Fruit fly (Drosophila melanogaster) whole organism, embryonic: ENCODE results near the gene MED14.

ENCODE experiments used
- B-H1 ChIP-seq: fragments of 200-800 bp; sonication (Bioruptor generic); IDR thresholded peaks from 3 replicates; pipeline ENCODE4 v1.3.6; 2022; ENCODE audit warnings: missing biosample characterization, missing genetic modification characterization
- CG11093 ChIP-seq: fragments of 200-800 bp; sonication (Bioruptor generic); IDR thresholded peaks from 3 replicates; pipeline ENCODE4 v1.3.6; 2022; ENCODE audit warnings: missing biosample characterization, missing genetic modification characterization
- CG12236 ChIP-seq: fragments of 200-800 bp; sonication (Bioruptor generic); optimal IDR thresholded peaks from 2 replicates; lab custom pipeline; 2016; ENCODE audit warnings: missing biosample characterization, missing genetic modification characterization
- CG1529 ChIP-seq: fragments of 200-800 bp; sonication (Bioruptor generic); optimal IDR thresholded peaks from 3 replicates; lab custom pipeline; 2018; ENCODE audit warnings: missing biosample characterization, missing genetic modification characterization
- CG15696 ChIP-seq: fragments of 200-800 bp; sonication (Bioruptor generic); optimal IDR thresholded peaks from 2 replicates; lab custom pipeline; 2019; ENCODE audit warnings: missing biosample characterization, mild to moderate bottlenecking, missing genetic modification characterization, moderate library complexity
- CG17186 ChIP-seq: fragments of 200-800 bp; sonication (Bioruptor generic); optimal IDR thresholded peaks from 3 replicates; lab custom pipeline; 2017; ENCODE audit warnings: missing biosample characterization, missing genetic modification reagents, missing genetic modification characterization
- CG17612 ChIP-seq: fragments of 200-800 bp; sonication (Bioruptor generic); IDR thresholded peaks from 2 replicates; pipeline ENCODE4 v1.3.6; 2022; ENCODE audit warnings: missing biosample characterization, missing genetic modification characterization
- CG17912 ChIP-seq: fragments of 200-800 bp; sonication (Bioruptor generic); optimal IDR thresholded peaks from 2 replicates; lab custom pipeline; 2018; ENCODE audit warnings: missing biosample characterization, mild to moderate bottlenecking, missing genetic modification characterization
- CG31365 ChIP-seq: fragments of 200-800 bp; sonication (Bioruptor generic); optimal IDR thresholded peaks from 2 replicates; lab custom pipeline; 2018; ENCODE audit warnings: missing biosample characterization, mild to moderate bottlenecking, missing genetic modification characterization
- CG31388 ChIP-seq: fragments of 200-800 bp; sonication (Bioruptor generic); optimal IDR thresholded peaks from 2 replicates; lab custom pipeline; 2016; ENCODE audit warnings: missing biosample characterization, missing genetic modification characterization
- CG3726 ChIP-seq: fragments of 200-800 bp; sonication (Bioruptor generic); IDR thresholded peaks from 3 replicates; pipeline ENCODE4, ENCODE4 v1.3.6; 2022; ENCODE audit warnings: missing biosample characterization, missing genetic modification characterization
- CG4282 ChIP-seq: fragments of 200-800 bp; sonication (Bioruptor generic); optimal IDR thresholded peaks from 2 replicates; lab custom pipeline; 2016; ENCODE audit warnings: missing biosample characterization, missing genetic modification characterization
- CG4424 ChIP-seq: fragments of 200-800 bp; sonication (Bioruptor generic); optimal IDR thresholded peaks from 3 replicates; lab custom pipeline; 2016; ENCODE audit warnings: missing biosample characterization, missing genetic modification characterization
- CG6175 ChIP-seq: fragments of 200-800 bp; sonication (Bioruptor generic); IDR thresholded peaks from 3 replicates; pipeline ENCODE4 v1.3.6; 2022; ENCODE audit warnings: missing biosample characterization, missing genetic modification characterization
- CG6654 ChIP-seq: fragments of 200-800 bp; sonication (Bioruptor generic); optimal IDR thresholded peaks from 2 replicates; lab custom pipeline; 2017; ENCODE audit warnings: missing biosample characterization, mild to moderate bottlenecking, missing genetic modification characterization
- CG6813 ChIP-seq: fragments of 200-800 bp; sonication (Bioruptor generic); optimal IDR thresholded peaks from 2 replicates; lab custom pipeline; 2017; ENCODE audit warnings: missing biosample characterization, missing genetic modification characterization, mild to moderate bottlenecking, moderate library complexity, missing genetic modification reagents
- CG7271 ChIP-seq: fragments of 200-800 bp; sonication (Bioruptor generic); optimal IDR thresholded peaks from 2 replicates; lab custom pipeline; 2018; ENCODE audit warnings: missing biosample characterization, mild to moderate bottlenecking, missing genetic modification characterization, moderate library complexity
- CG7372 ChIP-seq: fragments of 200-800 bp; sonication (Bioruptor generic); IDR thresholded peaks from 2 replicates; pipeline ENCODE4 v1.3.6; 2022; ENCODE audit warnings: missing biosample characterization, missing genetic modification characterization
- CG9797 ChIP-seq: fragments of 200-800 bp; sonication (Bioruptor generic); optimal IDR thresholded peaks from 3 replicates; lab custom pipeline; 2018; ENCODE audit warnings: missing biosample characterization, mild to moderate bottlenecking, missing genetic modification characterization
- Deaf1 ChIP-seq: fragments of 200-800 bp; optimal IDR thresholded peaks from 3 replicates; lab custom pipeline; 2019; ENCODE audit warnings: missing biosample characterization, mild to moderate bottlenecking, missing genetic modification characterization, moderate library complexity
- Doc3 ChIP-seq: fragments of 200-800 bp; sonication (Bioruptor generic); IDR thresholded peaks from 3 replicates; pipeline ENCODE4 v1.3.6; 2022; ENCODE audit warnings: missing biosample characterization, missing genetic modification characterization; ENCODE audit not compliant: partially characterized antibody
- Eip74EF ChIP-seq, 2 experiments: fragments of 200-800 bp in 1 of 2; fragments of >200 bp in 1 of 2; sonication (Bioruptor generic) in 1 of 2; optimal IDR thresholded peaks; 2 replicates each; lab custom pipeline; 2017 to 2019; ENCODE audit warnings: missing biosample characterization in 2 of 2, missing genetic modification characterization in 2 of 2, mild to moderate bottlenecking in 1 of 2, moderate library complexity in 1 of 2
- Fer2 ChIP-seq: fragments of 200-800 bp; sonication (Bioruptor generic); optimal IDR thresholded peaks from 2 replicates; lab custom pipeline; 2018; ENCODE audit warnings: missing biosample characterization, mild to moderate bottlenecking, missing genetic modification characterization, moderate library complexity
- HLH4C ChIP-seq: fragments of 200-800 bp; sonication (Bioruptor generic); IDR thresholded peaks from 3 replicates; pipeline ENCODE4 v1.3.6; 2022; ENCODE audit warnings: missing biosample characterization, missing genetic modification characterization; ENCODE audit not compliant: partially characterized antibody
- Lpt ChIP-seq: fragments of >200 bp; optimal IDR thresholded peaks from 2 replicates; lab custom pipeline; 2018; ENCODE audit warnings: missing biosample characterization, missing genetic modification characterization
- Med ChIP-seq: fragments of 200-800 bp; sonication (Bioruptor generic); peaks from one replicate; lab custom pipeline; 2016; ENCODE audit warnings: missing biosample characterization, missing genetic modification characterization, mild to moderate bottlenecking, inconsistent platforms, moderate library complexity
- NK7.1 ChIP-seq: fragments of 200-800 bp; sonication (Bioruptor generic); optimal IDR thresholded peaks from 3 replicates; lab custom pipeline; 2016; ENCODE audit warnings: missing biosample characterization, missing genetic modification characterization
- Nf-YB ChIP-seq: fragments of 200-800 bp; sonication (Bioruptor generic); optimal IDR thresholded peaks from 3 replicates; lab custom pipeline; 2019; ENCODE audit warnings: missing biosample characterization, mild to moderate bottlenecking, missing genetic modification characterization, moderate library complexity
- YL-1 ChIP-seq: fragments of 200-800 bp; sonication (Bioruptor generic); optimal IDR thresholded peaks from 3 replicates; lab custom pipeline; 2017; ENCODE audit warnings: missing biosample characterization, mild to moderate bottlenecking, missing genetic modification characterization
- ab ChIP-seq: fragments of 200-800 bp; sonication (Bioruptor generic); optimal IDR thresholded peaks from 2 replicates; lab custom pipeline; 2016; ENCODE audit warnings: missing biosample characterization, missing genetic modification characterization
- bcd ChIP-seq: fragments of 200-800 bp; sonication (Bioruptor generic); optimal IDR thresholded peaks from 2 replicates; lab custom pipeline; 2017; ENCODE audit warnings: missing biosample characterization, mild to moderate bottlenecking, missing genetic modification characterization
- cad ChIP-seq: fragments of >200 bp; optimal IDR thresholded peaks from 2 replicates; lab custom pipeline; 2017; ENCODE audit warnings: missing biosample characterization, missing genetic modification characterization
- dpn ChIP-seq, 2 experiments: fragments of 200-800 bp; sonication (Bioruptor generic); optimal IDR thresholded peaks; 3 replicates each; lab custom pipeline; 2016; ENCODE audit warnings: missing biosample characterization in 2 of 2, missing genetic modification characterization in 2 of 2
- ems ChIP-seq: fragments of 200-800 bp; sonication (Bioruptor generic); optimal IDR thresholded peaks from 3 replicates; lab custom pipeline; 2016; ENCODE audit warnings: missing biosample characterization, missing genetic modification characterization
- fd96Cb ChIP-seq: fragments of 200-800 bp; sonication (Bioruptor generic); optimal IDR thresholded peaks from 2 replicates; lab custom pipeline; 2018; ENCODE audit warnings: missing biosample characterization, mild to moderate bottlenecking, missing genetic modification characterization, moderate library complexity
- lov ChIP-seq, 2 experiments: fragments of 200-800 bp in 1 of 2; fragments of >200 bp in 1 of 2; sonication (Bioruptor generic) in 1 of 2; IDR thresholded peaks in 1 of 2; optimal IDR thresholded peaks in 1 of 2; 2 replicates in 1 of 2; 3 replicates in 1 of 2; pipeline versions ENCODE4 v1.3.6 to Lab custom; 2017 to 2022; ENCODE audit warnings: missing biosample characterization in 1 of 2, missing genetic modification characterization in 1 of 2
- mam ChIP-seq: fragments of 200-800 bp; sonication (Bioruptor generic); optimal IDR thresholded peaks from 3 replicates; lab custom pipeline; 2016; ENCODE audit warnings: missing biosample characterization, missing genetic modification characterization
- odd ChIP-seq: fragments of 200-800 bp; sonication (Bioruptor generic); optimal IDR thresholded peaks from 2 replicates; lab custom pipeline; 2017; ENCODE audit warnings: missing biosample characterization, mild to moderate bottlenecking, missing genetic modification characterization
- pita ChIP-seq: fragments of 200-800 bp; sonication (Bioruptor generic); optimal IDR thresholded peaks from 2 replicates; lab custom pipeline; 2017; ENCODE audit warnings: missing biosample characterization, mild to moderate bottlenecking, missing genetic modification characterization
- psq ChIP-seq: fragments of 200-800 bp; sonication (Bioruptor generic); optimal IDR thresholded peaks from 2 replicates; lab custom pipeline; 2017; ENCODE audit warnings: missing biosample characterization, missing genetic modification characterization
- sc ChIP-seq, 3 experiments: fragments of >200 bp in 2 of 3; fragments of 200-800 bp in 1 of 3; sonication (Bioruptor generic) in 1 of 3; optimal IDR thresholded peaks; 2 replicates in 2 of 3; 3 replicates in 1 of 3; lab custom pipeline; 2017; ENCODE audit warnings: mild to moderate bottlenecking in 1 of 3, missing biosample characterization in 1 of 3, missing genetic modification characterization in 1 of 3, missing genetic modification reagents in 1 of 3
- slou ChIP-seq: fragments of 200-800 bp; sonication (Bioruptor generic); optimal IDR thresholded peaks from 3 replicates; lab custom pipeline; 2016; ENCODE audit warnings: missing biosample characterization, missing genetic modification characterization
- so ChIP-seq: fragments of 200-800 bp; sonication (Bioruptor generic); IDR thresholded peaks from 3 replicates; pipeline ENCODE4 v1.3.6; 2022; ENCODE audit warnings: missing biosample characterization, missing genetic modification characterization
- trem ChIP-seq: fragments of 200-800 bp; optimal IDR thresholded peaks from 3 replicates; lab custom pipeline; 2019; ENCODE audit warnings: missing biosample characterization, mild to moderate bottlenecking, missing genetic modification characterization, moderate library complexity
- tup ChIP-seq: fragments of 200-800 bp; sonication (Bioruptor generic); optimal IDR thresholded peaks from 2 replicates; lab custom pipeline; 2016; ENCODE audit warnings: missing biosample characterization, mild to moderate bottlenecking, missing genetic modification characterization, moderate library complexity
- tx ChIP-seq: fragments of 200-800 bp; sonication (Bioruptor generic); optimal IDR thresholded peaks from 2 replicates; lab custom pipeline; 2016; ENCODE audit warnings: missing biosample characterization, missing genetic modification characterization
- unc-4 ChIP-seq: fragments of 200-800 bp; sonication (Bioruptor generic); IDR thresholded peaks from 2 replicates; pipeline ENCODE4 v1.3.6; 2022; ENCODE audit warnings: missing biosample characterization, missing genetic modification characterization; ENCODE audit not compliant: partially characterized antibody
- vfl ChIP-seq: fragments of 200-800 bp; sonication (Bioruptor generic); optimal IDR thresholded peaks from 2 replicates; lab custom pipeline; 2016; ENCODE audit warnings: missing biosample characterization, missing genetic modification characterization
- zfh2 ChIP-seq: fragments of 200-800 bp; sonication (Bioruptor generic); optimal IDR thresholded peaks from 2 replicates; lab custom pipeline; 2016; ENCODE audit warnings: missing biosample characterization, missing genetic modification characterization

The MED14 gene

dm6 chr3L:552950-553349, 40.1 kb upstream of the MED14 start (continued):
- no peak for TF ChIP-seq Doc3 (GFP tag; lab: Robert Waterston, UW)
- peak; percentile 41 for TF ChIP-seq NK7.1 (GFP tag; lab: Kevin White, UChicago)
- TF ChIP-seq Med: peak; percentile 97
- no peak for TF ChIP-seq HLH4C (GFP tag; lab: Robert Waterston, UW)
- peak; percentile 67 for TF ChIP-seq zfh2 (GFP tag; lab: Kevin White, UChicago)
- no peak; the same call in 2 of the 3 replicates for TF ChIP-seq CG6175 (GFP tag; lab: Robert Waterston, UW)
- no peak for TF ChIP-seq CG7271
- peak; percentile 32 for TF ChIP-seq CG4282 (GFP tag; lab: Kevin White, UChicago)
- TF ChIP-seq cad (GFP tag; lab: Kevin White, UChicago): no peak
- TF ChIP-seq YL-1 (GFP tag; lab: Kevin White, UChicago): no peak
- TF ChIP-seq psq: no peak
- peak; percentile 65 for TF ChIP-seq fd96Cb (tag; lab: Kevin White, UChicago)
- peak; percentile 63 for TF ChIP-seq odd (GFP tag; lab: Kevin White, UChicago)
- TF ChIP-seq CG9797: no peak
- no peak for TF ChIP-seq CG15696 (tag; lab: Kevin White, UChicago)
- peak; percentile 18 for TF ChIP-seq Nf-YB
- no peak for TF ChIP-seq Lpt (GFP tag; lab: Kevin White, UChicago)
- TF ChIP-seq tx (GFP tag; lab: Kevin White, UChicago): peak; percentile 62
- TF ChIP-seq B-H1: peak; percentile 68
- no peak for TF ChIP-seq CG17912 (GFP tag; lab: Kevin White, UChicago)
- TF ChIP-seq CG17186 (GFP tag; lab: Kevin White, UChicago): no peak
- TF ChIP-seq sc (optimal IDR thresholded peaks at IDR 0.05; lab: Kevin White, UChicago): no peak
- no peak for TF ChIP-seq sc (GFP tag; optimal IDR thresholded peaks at IDR 0.05; lab: Kevin White, UChicago)
- peak; percentile 45; the same call in 1 of the 2 replicates for TF ChIP-seq CG7372 (GFP tag; lab: Robert Waterston, UW)
- TF ChIP-seq trem (tag; lab: Kevin White, UChicago): peak; percentile 29
- TF ChIP-seq CG11093: 0 out of 3 replicates have a peak, but pooled peaks have one; percentile 47
- TF ChIP-seq CG31388: no peak
- TF ChIP-seq CG6813 (GFP tag; lab: Kevin White, UChicago): peak; percentile 66
- TF ChIP-seq vfl (GFP tag; lab: Kevin White, UChicago): peak; percentile 49
- TF ChIP-seq bcd (GFP tag; lab: Kevin White, UChicago): peak; percentile 72
- TF ChIP-seq CG12236 (GFP tag; lab: Kevin White, UChicago): no peak
- TF ChIP-seq CG31365 (tag; lab: Kevin White, UChicago): peak; percentile 49
- peak; percentile 83 for TF ChIP-seq so (GFP tag; lab: Robert Waterston, UW)
- TF ChIP-seq ems (GFP tag; lab: Kevin White, UChicago): peak; percentile 57
- peak; percentile 72 for TF ChIP-seq mam
- TF ChIP-seq slou (GFP tag; lab: Kevin White, UChicago): no peak
- no peak for TF ChIP-seq lov (optimal IDR thresholded peaks at IDR 0.05; lab: Kevin White, UChicago)
- 0 out of 3 replicates have a peak, but pooled peaks have one; percentile 29 for TF ChIP-seq lov (GFP tag; IDR thresholded peaks at IDR 0.05; lab: Robert Waterston, UW)
- peak; percentile 37 for TF ChIP-seq ab (GFP tag; lab: Kevin White, UChicago)
- no peak for TF ChIP-seq unc-4
- peak; percentile 29 for TF ChIP-seq tup (GFP tag; lab: Kevin White, UChicago)
- TF ChIP-seq Eip74EF (GFP tag; optimal IDR thresholded peaks at IDR 0.05; lab: Kevin White, UChicago): peak in 1 of 2 experiments; percentile 39
- peak; percentile 58; the same call in 1 of the 3 replicates for TF ChIP-seq CG3726 (GFP tag; lab: Robert Waterston, UW)
- peak; percentile 28 for TF ChIP-seq CG6654 (GFP tag; lab: Kevin White, UChicago)
- no peak for TF ChIP-seq pita (GFP tag; lab: Kevin White, UChicago)
- no peak for TF ChIP-seq Fer2 (tag; lab: Kevin White, UChicago)
- TF ChIP-seq CG4424 (GFP tag; lab: Kevin White, UChicago): peak; percentile 70
- TF ChIP-seq CG17612 (GFP tag; lab: Robert Waterston, UW): 0 out of 2 replicates have a peak, but pooled peaks have one; percentile 4
- no peak for TF ChIP-seq CG1529 (GFP tag; lab: Kevin White, UChicago)
- TF ChIP-seq Deaf1 (tag; lab: Kevin White, UChicago): peak; percentile 15
- peak; percentile 75 to 81 for TF ChIP-seq dpn (GFP tag; optimal IDR thresholded peaks at IDR 0.05; lab: Kevin White, UChicago)
